Worm (Caenorhabditis elegans) whole organism, young adult: ENCODE measurements around the gene C16C10.13.

Experiments
- B0261.1 ChIP-seq: sonication (generic microtip); optimal IDR thresholded peaks from 2 replicates; lab custom pipeline; 2016; ENCODE audit warnings: mild to moderate bottlenecking, missing genetic modification characterization, moderate library complexity, missing compliant biosample characterization
- F49E8.2 ChIP-seq: sonication (generic microtip); optimal IDR thresholded peaks from 3 replicates; lab custom pipeline; 2017; ENCODE audit warnings: missing genetic modification characterization, mild to moderate bottlenecking, missing compliant biosample characterization, antibody characterized with exemption, moderate library complexity; ENCODE audit not compliant: insufficient read depth
- dpl-1 ChIP-seq: fragments of 150-350 bp; optimal IDR thresholded peaks from 2 replicates; lab custom pipeline; 2014; ENCODE audit warnings: missing biosample characterization, missing genetic modification reagents, missing genetic modification characterization
- madf-10 ChIP-seq: sonication (generic microtip); optimal IDR thresholded peaks from 2 replicates; lab custom pipeline; 2016; ENCODE audit warnings: mild to moderate bottlenecking, missing genetic modification characterization, missing compliant biosample characterization
- nhr-120 ChIP-seq: fragments of 200-800 bp; sonication (Bioruptor generic); IDR thresholded peaks from 2 replicates; pipeline ENCODE4 v1.3.6; 2022; ENCODE audit warnings: missing genetic modification characterization, missing compliant biosample characterization
- sea-2 ChIP-seq: fragments of 200-800 bp; sonication (Bioruptor generic); IDR thresholded peaks from 2 replicates; pipeline ENCODE4 v1.3.6; 2022; ENCODE audit warnings: missing genetic modification characterization, missing compliant biosample characterization
- snpc-3.4 ChIP-seq: sonication (generic microtip); optimal IDR thresholded peaks from 2 replicates; lab custom pipeline; 2017; ENCODE audit warnings: missing genetic modification characterization, mild to moderate bottlenecking, missing compliant biosample characterization, antibody characterized with exemption, moderate library complexity, missing genotype, missing genetic modification reagents
- tlf-1 ChIP-seq: fragments of 200-800 bp; sonication (Bioruptor generic); optimal IDR thresholded peaks from 2 replicates; lab custom pipeline; 2018; ENCODE audit warnings: mild to moderate bottlenecking, missing genetic modification characterization, missing compliant biosample characterization
- unc-62 ChIP-seq: fragments of 150-350 bp; optimal IDR thresholded peaks from 2 replicates; lab custom pipeline; 2014; ENCODE audit warnings: missing biosample characterization, missing genetic modification reagents, missing genetic modification characterization
- zfh-2 ChIP-seq: fragments of 200-800 bp; sonication (Bioruptor generic); conservative IDR thresholded peaks from 2 replicates; pipeline ENCODE4 v1.3.6; 2022; ENCODE audit warnings: missing genetic modification reagents, missing genetic modification characterization, missing compliant biosample characterization
- ztf-26 ChIP-seq: sonication (generic microtip); optimal IDR thresholded peaks from 2 replicates; lab custom pipeline; 2017; ENCODE audit warnings: missing genetic modification characterization, missing compliant biosample characterization
- ztf-28 ChIP-seq: fragments of 200-800 bp; sonication (Bioruptor generic); IDR thresholded peaks from 2 replicates; pipeline ENCODE4 v1.3.6; 2022; ENCODE audit warnings: missing genetic modification reagents, missing genetic modification characterization, missing compliant biosample characterization

DNA sequence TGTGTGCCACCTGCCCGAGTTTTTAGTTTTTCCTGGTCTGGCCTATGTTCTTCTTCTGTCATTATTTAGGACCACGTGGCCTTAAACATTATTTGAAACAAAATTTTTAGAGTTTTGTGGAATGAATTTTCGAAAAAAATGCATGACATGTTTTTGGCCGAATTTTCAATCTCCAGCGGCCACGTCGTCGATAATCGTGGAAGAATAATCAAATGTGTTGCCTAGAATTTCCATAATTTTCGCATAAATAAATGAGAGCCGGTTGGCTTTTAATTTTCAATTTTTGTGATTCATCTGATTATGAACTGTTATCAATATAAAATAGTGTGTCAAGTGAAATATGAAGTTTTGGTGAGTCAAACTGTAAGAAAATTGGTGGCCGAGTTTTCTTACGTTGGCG is 15.3 kb upstream of the C16C10.13 start, which contains the start of gene C01G12.16:
- TF ChIP-seq snpc-3.4 (tag; lab: Kevin White, UChicago) (no peak), ztf-28 (GFP tag; lab: Robert Waterston, UW) (no peak), zfh-2 (no peak), dpl-1 (GFP tag; lab: Kevin White, UChicago) (no peak), tlf-1 (GFP tag; lab: Kevin White, UChicago) (no peak), unc-62 (GFP tag; lab: Kevin White, UChicago) (no peak), nhr-120 (GFP tag; lab: Robert Waterston, UW) (no peak), F49E8.2 (tag; lab: Kevin White, UChicago) (no peak), sea-2 (GFP tag; lab: Robert Waterston, UW) (no peak), madf-10 (no peak), ztf-26 (no peak), B0261.1 (tag; lab: Kevin White, UChicago) (no peak)
